Worm (Caenorhabditis elegans) whole organism, L4 larva: ENCODE measurements around the gene M01H9.5.

Experiments used
- Y75B8A.6 ChIP-seq: fragments of 200-800 bp; sonication (Bioruptor generic); IDR thresholded peaks from 2 replicates; pipeline ENCODE4 v1.3.6; 2022; ENCODE audit warnings: missing genetic modification reagents, missing genetic modification characterization, missing compliant biosample characterization
- daf-8 ChIP-seq: fragments of 200-800 bp; sonication (Bioruptor generic); IDR thresholded peaks from 2 replicates; pipeline ENCODE4 v1.3.6; 2022; ENCODE audit warnings: missing genetic modification characterization, missing compliant biosample characterization
- dmd-6 ChIP-seq: fragments of 200-800 bp; sonication (Bioruptor generic); IDR thresholded peaks from 2 replicates; pipeline ENCODE4 v1.3.6; 2022; ENCODE audit warnings: missing genetic modification reagents, missing genetic modification characterization, missing compliant biosample characterization
- fos-1 ChIP-seq: fragments of 150-350 bp; optimal IDR thresholded peaks from 2 replicates; lab custom pipeline; 2014; ENCODE audit warnings: missing biosample characterization, missing genetic modification characterization
- nhr-10 ChIP-seq: fragments of 150-350 bp; optimal IDR thresholded peaks from 2 replicates; lab custom pipeline; 2014; ENCODE audit warnings: missing biosample characterization, missing genetic modification characterization
- unc-39 ChIP-seq: sonication (generic microtip); optimal IDR thresholded peaks from 2 replicates; lab custom pipeline; 2017; ENCODE audit warnings: missing biosample characterization, missing genetic modification characterization
- zag-1 ChIP-seq: fragments of 150-350 bp; optimal IDR thresholded peaks from 2 replicates; lab custom pipeline; 2014; ENCODE audit warnings: missing biosample characterization, missing genetic modification characterization
- zip-11 ChIP-seq: fragments of 200-800 bp; sonication (Bioruptor generic); IDR thresholded peaks from 2 replicates; pipeline ENCODE4 v1.3.6; 2022; ENCODE audit warnings: missing genetic modification characterization, missing compliant biosample characterization
- ztf-11 ChIP-seq: fragments of 150-350 bp; optimal IDR thresholded peaks from 2 replicates; lab custom pipeline; 2014; ENCODE audit warnings: missing biosample characterization, missing genetic modification characterization

DNA sequence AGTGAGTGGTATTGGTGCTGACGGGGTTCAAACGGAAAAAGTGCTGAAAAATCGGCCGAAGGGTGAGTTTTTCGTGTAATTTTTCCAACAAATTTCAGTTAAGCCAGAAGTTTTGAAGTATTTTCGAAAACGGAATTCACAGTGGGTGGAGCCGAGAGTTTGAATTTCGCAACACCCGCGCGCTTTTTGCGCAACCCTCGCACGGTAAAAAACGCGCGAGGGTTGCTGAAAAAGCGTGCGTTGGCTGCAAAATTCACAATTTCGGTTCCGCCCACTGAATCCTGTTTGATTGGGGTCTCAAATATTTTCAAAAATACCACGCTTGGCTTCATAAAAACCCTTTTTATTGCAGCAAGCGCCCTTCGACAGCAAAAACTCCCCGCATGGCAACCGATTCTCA, 17.9 kb upstream of the M01H9.5 start:
- no peak for TF ChIP-seq nhr-10
- no peak for TF ChIP-seq zag-1 (tag; lab: Kevin White, UChicago)
- TF ChIP-seq Y75B8A.6 (GFP tag; lab: Robert Waterston, UW): no peak
- TF ChIP-seq unc-39 (tag; lab: Kevin White, UChicago): no peak
- no peak for TF ChIP-seq zip-11
- TF ChIP-seq daf-8 (GFP tag; lab: Robert Waterston, UW): no peak
- TF ChIP-seq ztf-11 (tag; lab: Kevin White, UChicago): no peak
- TF ChIP-seq fos-1 (tag; lab: Kevin White, UChicago): no peak
- no peak for TF ChIP-seq dmd-6 (GFP tag; lab: Robert Waterston, UW)
